Fruit fly (Drosophila melanogaster) whole organism, adult: ENCODE measurements around the gene Kif3C.

Experiments used
- CG11617 ChIP-seq: fragments of 200-800 bp; sonication (Bioruptor generic); optimal IDR thresholded peaks from 2 replicates; lab custom pipeline; 2017; ENCODE audit warnings: mild to moderate bottlenecking, missing biosample characterization, missing genetic modification reagents, missing genetic modification characterization
- CG12768 ChIP-seq: fragments of 200-800 bp; sonication (Bioruptor generic); optimal IDR thresholded peaks from 2 replicates; lab custom pipeline; 2017; ENCODE audit warnings: missing biosample characterization, missing genetic modification characterization, mild to moderate bottlenecking, moderate library complexity, missing genetic modification reagents
- CG14711 ChIP-seq: fragments of 200-800 bp; sonication (Bioruptor generic); optimal IDR thresholded peaks from 2 replicates; lab custom pipeline; 2018; ENCODE audit warnings: missing biosample characterization, mild to moderate bottlenecking, missing genetic modification characterization, moderate library complexity
- CG1620 ChIP-seq: fragments of 200-800 bp; sonication (Bioruptor generic); optimal IDR thresholded peaks from 2 replicates; lab custom pipeline; 2016; ENCODE audit warnings: missing biosample characterization, missing genetic modification characterization
- CG33017 ChIP-seq: fragments of 200-800 bp; sonication (Bioruptor generic); optimal IDR thresholded peaks from 2 replicates; lab custom pipeline; 2018; ENCODE audit warnings: missing biosample characterization, mild to moderate bottlenecking, missing genetic modification characterization, moderate library complexity
- CG5204 ChIP-seq: fragments of 200-800 bp; sonication (Bioruptor generic); optimal IDR thresholded peaks from 2 replicates; lab custom pipeline; 2016; ENCODE audit warnings: missing biosample characterization, missing genetic modification characterization
- CG7045 ChIP-seq: fragments of 200-800 bp; sonication (Bioruptor generic); optimal IDR thresholded peaks from 2 replicates; lab custom pipeline; 2017; ENCODE audit warnings: missing biosample characterization, mild to moderate bottlenecking, missing genetic modification characterization
- CG7101 ChIP-seq: fragments of 200-800 bp; sonication (Bioruptor generic); optimal IDR thresholded peaks from 2 replicates; lab custom pipeline; 2018; ENCODE audit warnings: missing biosample characterization, mild to moderate bottlenecking, missing genetic modification characterization, moderate library complexity
- Clk ChIP-seq: fragments of 200-800 bp; sonication (Bioruptor generic); optimal IDR thresholded peaks from 2 replicates; lab custom pipeline; 2017; ENCODE audit warnings: missing biosample characterization, missing genetic modification characterization
- Crg-1 ChIP-seq: fragments of 200-800 bp; sonication (Bioruptor generic); optimal IDR thresholded peaks from 2 replicates; lab custom pipeline; 2016; ENCODE audit warnings: missing biosample characterization, missing genetic modification characterization
- Hr96 ChIP-seq: fragments of 200-800 bp; sonication (Bioruptor generic); optimal IDR thresholded peaks from 2 replicates; lab custom pipeline; 2016; ENCODE audit warnings: missing biosample characterization, missing genetic modification characterization
- Mnt ChIP-seq: fragments of 200-800 bp; sonication (Bioruptor generic); optimal IDR thresholded peaks from 2 replicates; lab custom pipeline; 2016; ENCODE audit warnings: missing biosample characterization, mild to moderate bottlenecking, missing genetic modification characterization
- bab1 ChIP-seq: fragments of 200-800 bp; sonication (Bioruptor generic); optimal IDR thresholded peaks from 3 replicates; lab custom pipeline; 2019; ENCODE audit warnings: missing biosample characterization, mild to moderate bottlenecking, missing genetic modification characterization, moderate library complexity
- cic ChIP-seq: fragments of 200-800 bp; sonication (Bioruptor generic); optimal IDR thresholded peaks from 2 replicates; lab custom pipeline; 2017; ENCODE audit warnings: missing biosample characterization, mild to moderate bottlenecking, missing genetic modification characterization, moderate library complexity
- cnc ChIP-seq, 2 experiments: fragments of >200 bp; optimal IDR thresholded peaks; 2 replicates each; lab custom pipeline; 2017
- kay ChIP-seq: fragments of 200-800 bp; sonication (Bioruptor generic); peaks from one replicate; lab custom pipeline; 2016; ENCODE audit warnings: missing biosample characterization, missing genetic modification characterization, borderline replicate concordance
- ovo ChIP-seq: fragments of 200-800 bp; sonication (Bioruptor generic); optimal IDR thresholded peaks from 2 replicates; lab custom pipeline; 2016; ENCODE audit warnings: missing biosample characterization, missing genetic modification characterization
- pad ChIP-seq: fragments of 200-800 bp; sonication (Bioruptor generic); optimal IDR thresholded peaks from 3 replicates; lab custom pipeline; 2017; ENCODE audit warnings: missing biosample characterization, missing genetic modification characterization, mild to moderate bottlenecking, moderate library complexity, missing genetic modification reagents
- tj ChIP-seq: fragments of 200-800 bp; sonication (Bioruptor generic); optimal IDR thresholded peaks from 3 replicates; lab custom pipeline; 2017; ENCODE audit warnings: missing biosample characterization, mild to moderate bottlenecking, missing genetic modification characterization, moderate library complexity
- toe ChIP-seq: fragments of 200-800 bp; sonication (Bioruptor generic); optimal IDR thresholded peaks from 2 replicates; lab custom pipeline; 2016; ENCODE audit warnings: missing biosample characterization, missing genetic modification characterization

Kif3C gene

dm6 chr4:1156278-1156677 is 9.0 kb downstream of the Kif3C start:
- TF ChIP-seq Crg-1 (GFP tag; lab: Kevin White, UChicago) (no peak), CG7045 (no peak), ovo (GFP tag; lab: Kevin White, UChicago) (no peak), Clk (GFP tag; lab: Kevin White, UChicago) (no peak), Mnt (GFP tag; lab: Kevin White, UChicago) (no peak), CG14711 (tag; lab: Kevin White, UChicago) (no peak), kay (no peak), CG33017 (tag; lab: Kevin White, UChicago) (no peak), CG7101 (tag; lab: Kevin White, UChicago) (no peak), toe (GFP tag; lab: Kevin White, UChicago) (no peak), tj (GFP tag; lab: Kevin White, UChicago) (no peak)

DNA sequence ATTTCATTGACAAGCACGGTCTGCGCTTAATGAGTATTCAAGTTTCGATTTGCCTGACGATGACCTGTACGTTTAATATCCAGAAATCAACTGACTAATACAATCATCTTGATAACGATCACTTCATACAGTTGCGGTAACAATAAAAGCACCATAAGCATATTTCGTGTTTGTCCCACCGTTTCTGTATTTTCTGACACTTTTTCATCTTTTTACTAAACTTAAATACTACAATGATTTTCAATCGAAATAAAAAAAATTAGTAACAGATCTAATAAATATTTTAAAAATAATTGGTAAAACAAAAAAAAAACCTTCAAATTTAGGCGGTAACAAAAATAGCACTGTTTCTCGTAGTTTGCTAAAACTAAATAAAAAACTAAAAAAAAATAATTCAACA is 14.8 kb downstream of the Kif3C start, which contains the start of gene CG32017:
CG32017 (minus strand) TSS at position 101 of the 400 bp plus-strand sequence.
- no peak for TF ChIP-seq Crg-1 (GFP tag; lab: Kevin White, UChicago)
- TF ChIP-seq Clk (GFP tag; lab: Kevin White, UChicago): no peak
- no peak for TF ChIP-seq toe (GFP tag; lab: Kevin White, UChicago)
- TF ChIP-seq bab1 (GFP tag; lab: Kevin White, UChicago): no peak
- TF ChIP-seq CG12768 (GFP tag; lab: Kevin White, UChicago): no peak
- TF ChIP-seq Hr96: no peak
- no peak for TF ChIP-seq kay
- TF ChIP-seq CG11617 (GFP tag; lab: Kevin White, UChicago): no peak

- TF ChIP-seq kay (peak; percentile 74), CG5204 (GFP tag; lab: Kevin White, UChicago) (no peak)
These were observed 27.9 kb downstream of the Kif3C start for dm6 chr4:1175156-1175555.

dm6 chr4:1181591-1182125 is 34.4 kb downstream of the Kif3C start, which contains the start of gene pho:
pho (minus strand) TSS chr4:1181628.
- TF ChIP-seq Mnt (GFP tag; lab: Kevin White, UChicago) (no peak), pad (peak; percentile 58), toe (GFP tag; lab: Kevin White, UChicago) (peak; percentile 3), CG5204 (GFP tag; lab: Kevin White, UChicago) (peak; percentile 45)

DNA sequence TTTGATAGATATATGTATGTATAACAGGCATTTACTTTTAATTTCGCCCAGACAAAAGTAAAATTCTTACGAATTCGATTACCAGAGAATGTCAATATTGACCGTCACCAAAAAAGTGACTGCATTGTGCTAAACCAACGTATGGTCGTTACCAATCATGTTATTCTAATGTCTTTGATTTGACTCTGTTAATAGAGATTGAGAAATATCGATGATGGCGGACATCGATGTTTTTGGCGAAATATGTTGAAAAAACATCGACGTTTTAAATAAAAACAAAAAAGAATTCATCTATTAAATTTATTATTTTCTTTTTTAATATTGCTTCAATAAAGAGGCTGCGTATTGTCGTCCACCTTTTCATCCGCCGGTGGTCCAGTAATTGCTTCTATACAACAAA is 35.5 kb downstream of the Kif3C start:
- TF ChIP-seq Hr96 (no peak), tj (GFP tag; lab: Kevin White, UChicago) (no peak), CG5204 (GFP tag; lab: Kevin White, UChicago) (no peak), CG12768 (GFP tag; lab: Kevin White, UChicago) (no peak), kay (no peak), CG7101 (tag; lab: Kevin White, UChicago) (no peak), CG33017 (tag; lab: Kevin White, UChicago) (no peak), CG11617 (GFP tag; lab: Kevin White, UChicago) (no peak), bab1 (GFP tag; lab: Kevin White, UChicago) (no peak)

- no peak for TF ChIP-seq CG7101 (tag; lab: Kevin White, UChicago)
- TF ChIP-seq toe (GFP tag; lab: Kevin White, UChicago): no peak
- no peak for TF ChIP-seq kay
- TF ChIP-seq pad: no peak
- no peak for TF ChIP-seq CG7045
- TF ChIP-seq cnc (optimal IDR thresholded peaks at IDR 0.05; lab: Kevin White, UChicago): no peak
- TF ChIP-seq cic (GFP tag; lab: Kevin White, UChicago): no peak
- TF ChIP-seq CG33017 (tag; lab: Kevin White, UChicago): no peak
- TF ChIP-seq CG5204 (GFP tag; lab: Kevin White, UChicago): no peak
- TF ChIP-seq tj (GFP tag; lab: Kevin White, UChicago): no peak
- TF ChIP-seq CG1620: no peak
- TF ChIP-seq CG14711 (tag; lab: Kevin White, UChicago): no peak
- TF ChIP-seq ovo (GFP tag; lab: Kevin White, UChicago): no peak
These were observed 38.2 kb downstream of the Kif3C start, which contains the start of gene CG33521 for dm6 chr4:1185468-1185867. CG33521 (plus strand) TSS chr4:1185768.

DNA sequence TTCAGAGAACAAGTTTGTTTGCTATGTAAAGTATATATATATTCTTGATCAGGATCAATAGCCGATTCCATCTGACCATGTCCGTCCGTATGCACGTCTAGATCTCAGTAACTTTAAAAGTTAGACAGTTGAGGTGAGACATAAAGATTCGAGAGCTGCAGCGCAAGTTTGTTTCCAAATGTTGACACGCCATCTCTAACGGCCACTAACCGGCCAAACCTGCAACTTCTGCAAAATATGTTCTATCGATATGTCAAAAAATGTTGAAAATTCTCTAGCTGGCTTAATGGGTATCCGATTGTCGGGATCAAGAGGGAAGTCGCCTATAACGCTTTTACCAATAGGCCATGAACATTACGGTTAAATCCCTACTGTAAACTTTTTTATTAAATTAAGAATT is 39.6 kb downstream of the Kif3C start:
- TF ChIP-seq pad (no peak), Clk (GFP tag; lab: Kevin White, UChicago) (no peak), kay (no peak), cic (GFP tag; lab: Kevin White, UChicago) (no peak), CG33017 (tag; lab: Kevin White, UChicago) (no peak), CG7045 (no peak), CG12768 (GFP tag; lab: Kevin White, UChicago) (no peak), toe (GFP tag; lab: Kevin White, UChicago) (no peak), CG5204 (GFP tag; lab: Kevin White, UChicago) (no peak), Mnt (GFP tag; lab: Kevin White, UChicago) (no peak), Crg-1 (GFP tag; lab: Kevin White, UChicago) (no peak), CG1620 (no peak), ovo (GFP tag; lab: Kevin White, UChicago) (no peak)
